Fruit fly (Drosophila melanogaster) whole organism, wandering third instar larva: ENCODE data around the gene ATPsynG.
A peak's percentile ranks its signal among the peaks of the same experiment; 100 is the strongest.

Experiments
- Hr78 ChIP-seq: fragments of >200 bp; optimal IDR thresholded peaks from 2 replicates; lab custom pipeline; 2017; ENCODE audit warnings: missing biosample characterization, missing genetic modification characterization
- Mio ChIP-seq: sonication (Bioruptor generic); optimal IDR thresholded peaks from 2 replicates; lab custom pipeline; 2016; ENCODE audit warnings: missing biosample characterization, missing genetic modification characterization
- Myc ChIP-seq: fragments of >200 bp; optimal IDR thresholded peaks from 2 replicates; lab custom pipeline; 2017
- dsf ChIP-seq: sonication (Bioruptor generic); optimal IDR thresholded peaks from 2 replicates; lab custom pipeline; 2016; ENCODE audit warnings: missing biosample characterization, missing genetic modification characterization, borderline replicate concordance
- lola ChIP-seq: fragments of >200 bp; optimal IDR thresholded peaks from 2 replicates; lab custom pipeline; 2017; ENCODE audit warnings: missing biosample characterization, missing genetic modification characterization
- pan ChIP-seq: fragments of >200 bp; optimal IDR thresholded peaks from 2 replicates; lab custom pipeline; 2017
- psq ChIP-seq: fragments of 200-800 bp; sonication (Bioruptor generic); optimal IDR thresholded peaks from 3 replicates; lab custom pipeline; 2017; ENCODE audit warnings: missing biosample characterization, mild to moderate bottlenecking, missing genetic modification characterization, moderate library complexity

dm6 chr2L:10967257-10968008, 8.8 kb downstream of the ATPsynG start:
- TF ChIP-seq Mio: no peak
- no peak for TF ChIP-seq lola (GFP tag; lab: Kevin White, UChicago)
- no peak for TF ChIP-seq dsf
- TF ChIP-seq pan: no peak
- TF ChIP-seq Myc (lab: Kevin White, UChicago): no peak
- TF ChIP-seq psq (GFP tag; lab: Kevin White, UChicago): peak; percentile 44
- no peak for TF ChIP-seq Hr78 (GFP tag; lab: Kevin White, UChicago)
